Worm (Caenorhabditis elegans): Measurements from ENCODE around the gene tax-4.

The tax-4 gene

DNA sequence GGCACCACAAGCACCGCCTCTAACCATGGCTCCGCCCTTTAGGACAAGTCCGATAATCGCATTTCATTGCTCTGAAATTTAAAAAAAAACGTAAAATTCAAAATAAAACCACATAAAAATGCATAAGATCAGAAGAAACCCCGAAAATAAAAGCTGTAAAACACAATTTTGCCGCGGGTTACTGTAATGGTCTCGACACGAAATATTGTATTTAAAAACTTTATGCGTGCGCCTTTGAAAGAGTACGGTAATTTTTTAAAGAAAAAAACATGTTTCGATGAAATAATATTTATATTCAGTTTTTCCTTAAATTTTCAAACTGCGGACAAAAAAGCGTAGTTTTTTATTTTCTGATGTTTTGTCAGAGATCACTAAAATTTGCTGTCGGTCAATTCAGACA is 47.4 kb downstream of the tax-4 start, which contains the start of gene rnr-1:
TSS of gene rnr-1 (minus strand) at position 77 of the 400 bp plus-strand sequence.
- no peak for TF ChIP-seq Y67H2A.10 (GFP tag; conservative IDR thresholded peaks at IDR 0.05)
- no peak for TF ChIP-seq F57A8.1 (GFP tag; optimal IDR thresholded peaks at IDR 0.05)
- TF ChIP-seq dpl-1 (GFP tag; optimal IDR thresholded peaks at IDR 0.05), result peak; percentile 73
- no peak for TF ChIP-seq egl-18 (GFP tag; IDR thresholded peaks at IDR 0.05)
- no peak for TF ChIP-seq ekl-4 (GFP tag; IDR thresholded peaks at IDR 0.05)
- TF ChIP-seq somi-1 (GFP tag; optimal IDR thresholded peaks at IDR 0.05), result no peak
- TF ChIP-seq hsf-1 (GFP tag; IDR thresholded peaks at IDR 0.05), result peak; percentile 71
- no peak for TF ChIP-seq mes-4 (tag; optimal IDR thresholded peaks at IDR 0.05)
- no peak for TF ChIP-seq akir-1 (GFP tag; optimal IDR thresholded peaks at IDR 0.05)
- TF ChIP-seq fkh-3 (tag; optimal IDR thresholded peaks at IDR 0.05), result no peak
- peak; percentile 99 for TF ChIP-seq lsl-1 (GFP tag; optimal IDR thresholded peaks at IDR 0.05)
- TF ChIP-seq nhr-179 (tag; optimal IDR thresholded peaks at IDR 0.05), result no peak
- peak; percentile 72 for TF ChIP-seq F49E8.2 (tag; optimal IDR thresholded peaks at IDR 0.05; ENCODE audit: insufficient read depth)
- TF ChIP-seq madf-10 (tag; optimal IDR thresholded peaks at IDR 0.05), result no peak
- TF ChIP-seq C06A6.2 (GFP tag; conservative IDR thresholded peaks at IDR 0.05), result no peak
- no peak for TF ChIP-seq hlh-26 (GFP tag; conservative IDR thresholded peaks at IDR 0.05)
- TF ChIP-seq nfya-1 (tag; optimal IDR thresholded peaks at IDR 0.05; ENCODE audit: borderline replicate concordance, insufficient read depth), result no peak
- no peak for TF ChIP-seq mxl-1 (tag; optimal IDR thresholded peaks at IDR 0.05)
- TF ChIP-seq F57C9.4 (tag; optimal IDR thresholded peaks at IDR 0.05), result no peak
- no peak for TF ChIP-seq Y56A3A.18 (GFP tag; IDR thresholded peaks at IDR 0.05)
- TF ChIP-seq repo-1 (tag; optimal IDR thresholded peaks at IDR 0.05), result no peak
- TF ChIP-seq ceh-91 (GFP tag; IDR thresholded peaks at IDR 0.05), result peak; percentile 91
- TF ChIP-seq aptf-2 (GFP tag; conservative IDR thresholded peaks at IDR 0.05), result no peak
- TF ChIP-seq attf-6 (GFP tag; IDR thresholded peaks at IDR 0.05), result no peak
- no peak for TF ChIP-seq aptf-3 (GFP tag; IDR thresholded peaks at IDR 0.05)
- no peak for TF ChIP-seq lag-1 (GFP tag; IDR thresholded peaks at IDR 0.05)
- TF ChIP-seq B0019.2 (GFP tag; conservative IDR thresholded peaks at IDR 0.05), result 0 out of 2 replicates have a peak, but pooled peaks have one; percentile 16
- TF ChIP-seq F55B11.4 (tag; optimal IDR thresholded peaks at IDR 0.05; ENCODE audit: borderline replicate concordance, insufficient read depth), result no peak
- no peak for TF ChIP-seq die-1 (tag; optimal IDR thresholded peaks at IDR 0.05)
- TF ChIP-seq rec-8 (tag; optimal IDR thresholded peaks at IDR 0.05), result no peak
- no peak for TF ChIP-seq tbx-9 (tag; optimal IDR thresholded peaks at IDR 0.05; ENCODE audit: borderline replicate concordance)
- TF ChIP-seq B0336.3 (GFP tag; IDR thresholded peaks at IDR 0.05), result peak; percentile 22; the same call in 1 of the 2 replicates
- TF ChIP-seq hmg-20 (GFP tag; IDR thresholded peaks at IDR 0.05), result no peak
- TF ChIP-seq him-1 (tag; optimal IDR thresholded peaks at IDR 0.05), result peak; percentile 24
- no peak for TF ChIP-seq ztf-28 (GFP tag; IDR thresholded peaks at IDR 0.05)
- peak; percentile 26 for TF ChIP-seq unc-130 (GFP tag; optimal IDR thresholded peaks at IDR 0.05)
- TF ChIP-seq dox-1 (GFP tag; IDR thresholded peaks at IDR 0.05), result peak; percentile 19; the same call in 1 of the 2 replicates
- peak; percentile 97 for TF ChIP-seq xnd-1 (tag; optimal IDR thresholded peaks at IDR 0.05)
- no peak for TF ChIP-seq B0035.1 (tag; optimal IDR thresholded peaks at IDR 0.05)
- TF ChIP-seq gei-17 (GFP tag; optimal IDR thresholded peaks at IDR 0.05), result no peak
- TF ChIP-seq ccch-3 (GFP tag; optimal IDR thresholded peaks at IDR 0.05), result no peak
- TF ChIP-seq hrde-1 (tag; optimal IDR thresholded peaks at IDR 0.05; ENCODE audit: borderline replicate concordance), result no peak
- TF ChIP-seq rcor-1 (GFP tag; IDR thresholded peaks at IDR 0.05), result 0 out of 2 replicates have a peak, but pooled peaks have one; percentile 33
- TF ChIP-seq dpff-1 (tag; optimal IDR thresholded peaks at IDR 0.05), result no peak
- TF ChIP-seq T07F8.4 (tag; optimal IDR thresholded peaks at IDR 0.05), result no peak
- TF ChIP-seq snpc-1.3 (tag; optimal IDR thresholded peaks at IDR 0.05; ENCODE audit: insufficient read depth), result peak; percentile 75
- TF ChIP-seq zfh-2 (GFP tag; conservative IDR thresholded peaks at IDR 0.05), result no peak
- no peak for TF ChIP-seq F10E7.11 (tag; optimal IDR thresholded peaks at IDR 0.05)
- TF ChIP-seq efl-1 (GFP tag; optimal IDR thresholded peaks at IDR 0.05), result peak; percentile 93

Data from whole organism, young adult.